Worm (Caenorhabditis elegans): ENCODE measurements around the gene skr-12.

The skr-12 gene

ce11 chrIV:17179565-17179964 is 12.5 kb downstream of the skr-12 start:
- TF ChIP-seq snpc-4 (GFP tag; optimal IDR thresholded peaks at IDR 0.05) (no peak), snpc-4 (tag; optimal IDR thresholded peaks at IDR 0.05) (peak in 3 of 4 experiments; percentile 12 to 59 (median 18)), egl-18 (GFP tag; IDR thresholded peaks at IDR 0.05) (no peak)

ce11 chrIV:17183032-17183608 is 16.0 kb downstream of the skr-12 start:
- TF ChIP-seq nhr-179 (tag; optimal IDR thresholded peaks at IDR 0.05) (peak; percentile 39), mxl-1 (tag; optimal IDR thresholded peaks at IDR 0.05) (no peak), zfh-2 (GFP tag; conservative IDR thresholded peaks at IDR 0.05) (peak; percentile 91), egrh-3 (GFP tag; IDR thresholded peaks at IDR 0.05) (peak; percentile 96)

- no peak for TF ChIP-seq T26A5.8 (tag; optimal IDR thresholded peaks at IDR 0.05)
- TF ChIP-seq F49E8.2 (tag; optimal IDR thresholded peaks at IDR 0.05; ENCODE audit: insufficient read depth) = no peak
- no peak for TF ChIP-seq him-1 (tag; optimal IDR thresholded peaks at IDR 0.05)
- TF ChIP-seq ceh-91 (GFP tag; IDR thresholded peaks at IDR 0.05) = no peak
- no peak for TF ChIP-seq bed-1 (GFP tag; IDR thresholded peaks at IDR 0.05)
- TF ChIP-seq lin-35 (GFP tag; optimal IDR thresholded peaks at IDR 0.05) = no peak
- no peak for TF ChIP-seq F55B11.4 (tag; optimal IDR thresholded peaks at IDR 0.05; ENCODE audit: borderline replicate concordance, insufficient read depth)
- TF ChIP-seq cebp-2 (GFP tag; IDR thresholded peaks at IDR 0.05) = no peak
- TF ChIP-seq tlf-1 (GFP tag; optimal IDR thresholded peaks at IDR 0.05) = no peak
- TF ChIP-seq mes-4 (tag; optimal IDR thresholded peaks at IDR 0.05) = no peak
- TF ChIP-seq ceh-58 (GFP tag; IDR thresholded peaks at IDR 0.05) = no peak
- no peak for TF ChIP-seq nhr-80 (tag; optimal IDR thresholded peaks at IDR 0.05)
Measured at ce11 chrIV:17183629-17184028, 16.6 kb downstream of the skr-12 start, which contains the start of gene col-138. Gene col-138 (minus strand): TSS chrIV:17183729.

ce11 chrIV:17189193-17189592 is 22.1 kb downstream of the skr-12 start:
- no peak for TF ChIP-seq sea-2 (GFP tag; IDR thresholded peaks at IDR 0.05)
- TF ChIP-seq snpc-4 (GFP tag; optimal IDR thresholded peaks at IDR 0.05) = no peak
- peak in 3 of 4 experiments; percentile 49 to 69 (median 67) for TF ChIP-seq snpc-4 (tag; optimal IDR thresholded peaks at IDR 0.05)
- TF ChIP-seq athp-1 (tag; optimal IDR thresholded peaks at IDR 0.05) = no peak
- no peak for TF ChIP-seq F49E8.2 (tag; optimal IDR thresholded peaks at IDR 0.05; ENCODE audit: insufficient read depth)
- no peak for TF ChIP-seq mxl-1 (tag; optimal IDR thresholded peaks at IDR 0.05)
- TF ChIP-seq rpc-1 (optimal IDR thresholded peaks at IDR 0.05) = peak; percentile 26
- TF ChIP-seq rpc-1 (tag; optimal IDR thresholded peaks at IDR 0.05) = peak; percentile 63
- TF ChIP-seq dpff-1 (tag; optimal IDR thresholded peaks at IDR 0.05) = no peak
- no peak for TF ChIP-seq pbrm-1 (GFP tag; IDR thresholded peaks at IDR 0.05)
- no peak for TF ChIP-seq let-526 (GFP tag; IDR thresholded peaks at IDR 0.05)
- TF ChIP-seq Y53G8AR.9 (GFP tag; conservative IDR thresholded peaks at IDR 0.05) = no peak
- no peak for TF ChIP-seq nhr-27 (tag; optimal IDR thresholded peaks at IDR 0.05)
- TF ChIP-seq ceh-27 (GFP tag; optimal IDR thresholded peaks at IDR 0.05) = no peak
- peak; percentile 59 for TF ChIP-seq tbp1 (GFP tag; optimal IDR thresholded peaks at IDR 0.05)
- no peak for TF ChIP-seq ztf-3 (GFP tag; optimal IDR thresholded peaks at IDR 0.05)
- TF ChIP-seq hrde-1 (tag; optimal IDR thresholded peaks at IDR 0.05; ENCODE audit: borderline replicate concordance) = no peak
- no peak for TF ChIP-seq ztf-18 (tag; optimal IDR thresholded peaks at IDR 0.05)
- TF ChIP-seq snpc-1.1 (tag; optimal IDR thresholded peaks at IDR 0.05; ENCODE audit: insufficient read depth) = no peak
- TF ChIP-seq F57C9.4 (tag; optimal IDR thresholded peaks at IDR 0.05) = no peak
- no peak for TF ChIP-seq hsf-1 (GFP tag; IDR thresholded peaks at IDR 0.05)
- no peak for TF ChIP-seq F33H1.4 (GFP tag; IDR thresholded peaks at IDR 0.05)

All from whole organism, young adult.